Fruit fly (Drosophila melanogaster) whole organism, prepupa: ENCODE measurements around the gene scramb2.

Experiments
- CG10631 ChIP-seq: fragments of 200-800 bp; sonication (Bioruptor generic); optimal IDR thresholded peaks from 2 replicates; lab custom pipeline; 2016; ENCODE audit warnings: missing biosample characterization, missing genetic modification characterization
- CG15336 ChIP-seq: fragments of 200-800 bp; sonication (Bioruptor generic); IDR thresholded peaks from 2 replicates; pipeline ENCODE4 v1.3.6; 2022; ENCODE audit warnings: missing biosample characterization, missing genetic modification characterization
- CG16779 ChIP-seq: fragments of 200-800 bp; sonication (Bioruptor generic); optimal IDR thresholded peaks from 3 replicates; lab custom pipeline; 2017; ENCODE audit warnings: missing biosample characterization, mild to moderate bottlenecking, missing genetic modification characterization
- CG3919 ChIP-seq: fragments of 200-800 bp; sonication (Bioruptor generic); optimal IDR thresholded peaks from 3 replicates; lab custom pipeline; 2016; ENCODE audit warnings: missing biosample characterization, missing genetic modification characterization
- Gug ChIP-seq: fragments of 200-800 bp; sonication (Bioruptor generic); IDR thresholded peaks from 2 replicates; pipeline ENCODE4 v1.3.6; 2022; ENCODE audit warnings: missing biosample characterization, missing genetic modification characterization
- Sox102F ChIP-seq: fragments of 200-800 bp; sonication (Bioruptor generic); optimal IDR thresholded peaks from 2 replicates; lab custom pipeline; 2016; ENCODE audit warnings: missing biosample characterization, mild to moderate bottlenecking, missing genetic modification characterization
- Sox15 ChIP-seq: fragments of 200-800 bp; sonication (Bioruptor generic); optimal IDR thresholded peaks from 3 replicates; lab custom pipeline; 2016; ENCODE audit warnings: missing biosample characterization, missing genetic modification characterization
- net ChIP-seq: fragments of 200-800 bp; sonication (Bioruptor generic); optimal IDR thresholded peaks from 3 replicates; lab custom pipeline; 2016; ENCODE audit warnings: missing biosample characterization, missing genetic modification characterization
- pdm3 ChIP-seq: fragments of 200-800 bp; sonication (Bioruptor generic); optimal IDR thresholded peaks from 3 replicates; lab custom pipeline; 2016; ENCODE audit warnings: missing biosample characterization, missing genetic modification characterization

- TF ChIP-seq CG15336 (peak; percentile 100), Sox15 (peak; percentile 100), CG16779 (peak; percentile 98), CG3919 (GFP tag; lab: Kevin White, UChicago) (peak; percentile 100), Sox102F (GFP tag; lab: Kevin White, UChicago) (peak; percentile 100), Gug (GFP tag; lab: Robert Waterston, UW) (peak; percentile 100), net (GFP tag; lab: Kevin White, UChicago) (peak; percentile 100), CG10631 (peak; percentile 100), pdm3 (GFP tag; lab: Kevin White, UChicago) (peak; percentile 100)
Observed at dm6 chr3L:3060054-3060979, 13.7 kb upstream of the scramb2 start.
